Worm (Caenorhabditis elegans) whole organism, late embryonic: ENCODE data around the gene T11G6.4.

Source experiments
- ama-1 ChIP-seq: fragments of 150-350 bp; optimal IDR thresholded peaks from 2 replicates; lab custom pipeline; 2014
- ceh-14 ChIP-seq: sonication (generic microtip); optimal IDR thresholded peaks from 2 replicates; lab custom pipeline; 2016; ENCODE audit warnings: missing genotype, missing genetic modification characterization, missing compliant biosample characterization
- ceh-45 ChIP-seq: fragments of 200-800 bp; sonication (Bioruptor generic); IDR thresholded peaks from 2 replicates; pipeline ENCODE4 v1.3.6; 2022; ENCODE audit warnings: missing genetic modification reagents, missing genetic modification characterization, missing compliant biosample characterization
- elt-2 ChIP-seq: sonication (generic microtip); optimal IDR thresholded peaks from 2 replicates; lab custom pipeline; 2016; ENCODE audit warnings: missing genetic modification reagents, missing genetic modification characterization, missing compliant biosample characterization
- elt-4 ChIP-seq: sonication (generic microtip); optimal IDR thresholded peaks from 2 replicates; lab custom pipeline; 2016; ENCODE audit warnings: missing genetic modification characterization, missing compliant biosample characterization
- eyg-1 ChIP-seq: sonication (generic microtip); optimal IDR thresholded peaks from 2 replicates; lab custom pipeline; 2016; ENCODE audit warnings: missing genotype, missing genetic modification characterization, missing compliant biosample characterization
- fkh-10 ChIP-seq: fragments of 150-350 bp; optimal IDR thresholded peaks from 2 replicates; lab custom pipeline; 2014; ENCODE audit warnings: missing biosample characterization, missing genetic modification reagents, missing genetic modification characterization
- nhr-11 ChIP-seq: fragments of 150-350 bp; optimal IDR thresholded peaks from 2 replicates; lab custom pipeline; 2014; ENCODE audit warnings: missing biosample characterization, missing genetic modification characterization
- pag-3 ChIP-seq: sonication (generic microtip); optimal IDR thresholded peaks from 2 replicates; lab custom pipeline; 2016; ENCODE audit warnings: missing compliant biosample characterization, missing genetic modification characterization, borderline replicate concordance
- pha-4 ChIP-seq: fragments of 150-350 bp; optimal IDR thresholded peaks from 2 replicates; lab custom pipeline; 2018; ENCODE audit warnings: missing biosample characterization, missing genetic modification reagents, missing genetic modification characterization
- pqm-1 ChIP-seq: sonication (generic microtip); optimal IDR thresholded peaks from 2 replicates; lab custom pipeline; 2016; ENCODE audit warnings: missing genetic modification characterization, missing compliant biosample characterization
- sox-4 ChIP-seq: sonication (generic microtip); optimal IDR thresholded peaks from 2 replicates; lab custom pipeline; 2017; ENCODE audit warnings: mild to moderate bottlenecking, missing genetic modification characterization, inconsistent platforms, missing compliant biosample characterization
- tbx-2 ChIP-seq: sonication (generic microtip); optimal IDR thresholded peaks from 2 replicates; lab custom pipeline; 2016; ENCODE audit warnings: missing genetic modification characterization, missing compliant biosample characterization
- unc-86 ChIP-seq: sonication (generic microtip); optimal IDR thresholded peaks from 2 replicates; lab custom pipeline; 2016; ENCODE audit warnings: missing genetic modification characterization, missing compliant biosample characterization

DNA sequence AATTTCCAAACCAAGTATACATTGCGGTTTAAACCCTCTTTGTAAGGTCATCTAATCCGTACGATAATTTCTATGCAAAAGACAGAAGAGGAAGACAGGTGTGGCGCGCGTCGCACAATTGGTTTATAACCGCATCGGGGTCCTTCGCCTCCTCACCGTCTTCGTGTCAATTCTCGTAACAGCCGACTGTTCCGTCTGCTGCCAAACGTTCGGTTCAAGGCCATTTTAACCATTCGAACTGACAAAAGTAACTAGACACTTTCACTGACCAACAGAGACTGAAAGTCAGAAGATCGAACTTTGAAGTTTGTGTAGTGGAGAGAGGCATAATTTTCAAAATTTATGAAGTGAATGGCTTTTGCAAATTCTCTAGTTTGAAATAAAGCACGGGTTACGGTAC, 35.8 kb downstream of the T11G6.4 start:
- TF ChIP-seq elt-4 (tag; lab: Kevin White, UChicago), result no peak
- TF ChIP-seq tbx-2 (tag; lab: Kevin White, UChicago), result no peak
- TF ChIP-seq ceh-45 (GFP tag; lab: Robert Waterston, UW), result no peak
- no peak for TF ChIP-seq fkh-10 (GFP tag; lab: Kevin White, UChicago)
- TF ChIP-seq pqm-1 (tag; lab: Kevin White, UChicago), result no peak
- no peak for TF ChIP-seq pha-4 (tag; lab: Kevin White, UChicago)
- TF ChIP-seq sox-4 (tag; lab: Kevin White, UChicago), result no peak
- TF ChIP-seq ceh-14 (tag; lab: Kevin White, UChicago), result no peak
- no peak for TF ChIP-seq elt-2 (tag; lab: Kevin White, UChicago)
- TF ChIP-seq eyg-1, result no peak
- TF ChIP-seq pag-3 (tag; lab: Kevin White, UChicago), result no peak
- TF ChIP-seq ama-1 (lab: Kevin White, UChicago), result no peak
- TF ChIP-seq unc-86 (tag; lab: Kevin White, UChicago), result no peak
- TF ChIP-seq nhr-11 (tag; lab: Kevin White, UChicago), result no peak
